Worm (Caenorhabditis elegans): ENCODE measurements around the gene M151.7.

M151.7 gene

ce11 chrII:3640197-3640596, 18.1 kb downstream of the M151.7 start, which contains the start of gene M151.10:
Gene M151.10, minus strand, starts transcription at chrII:3640297.
- TF ChIP-seq snu-23 (GFP tag; optimal IDR thresholded peaks at IDR 0.05) (no peak), snpc-4 (tag; optimal IDR thresholded peaks at IDR 0.05) (no peak), elt-2 (tag; optimal IDR thresholded peaks at IDR 0.05) (no peak), nhr-11 (tag; optimal IDR thresholded peaks at IDR 0.05) (no peak), irx-1 (tag; optimal IDR thresholded peaks at IDR 0.05) (no peak), alr-1 (tag; optimal IDR thresholded peaks at IDR 0.05; ENCODE audit: borderline replicate concordance) (no peak), unc-130 (tag; optimal IDR thresholded peaks at IDR 0.05) (no peak), fkh-8 (tag; optimal IDR thresholded peaks at IDR 0.05) (no peak), nhr-28 (tag; optimal IDR thresholded peaks at IDR 0.05) (no peak), rnt-1 (tag; optimal IDR thresholded peaks at IDR 0.05) (no peak), sox-4 (tag; optimal IDR thresholded peaks at IDR 0.05) (no peak), dsc-1 (tag; optimal IDR thresholded peaks at IDR 0.05) (no peak), egl-27 (tag; optimal IDR thresholded peaks at IDR 0.05) (no peak)

- no peak for TF ChIP-seq unc-62 (GFP tag; optimal IDR thresholded peaks at IDR 0.05)
- no peak for TF ChIP-seq efl-1 (optimal IDR thresholded peaks at IDR 0.05)
- peak in 1 of 2 experiments; percentile 47 for TF ChIP-seq efl-1 (GFP tag; optimal IDR thresholded peaks at IDR 0.05 in 1 of 2)
These were observed 19.1 kb downstream of the M151.7 start, which contains the start of gene M151.1 for ce11 chrII:3641197-3641596. Gene M151.1, plus strand, starts transcription at chrII:3641497.

ce11 chrII:3647111-3647510, 25.0 kb downstream of the M151.7 start, which contains the start of gene fbxb-33:
Gene fbxb-33, plus strand, starts transcription at chrII:3647411.
- TF ChIP-seq grh-1 (GFP tag; IDR thresholded peaks at IDR 0.05): no peak
- no peak for TF ChIP-seq nhr-77 (tag; optimal IDR thresholded peaks at IDR 0.05)
- TF ChIP-seq pag-3 (tag; optimal IDR thresholded peaks at IDR 0.05; ENCODE audit: borderline replicate concordance, insufficient read depth): no peak
- no peak for TF ChIP-seq snu-23 (GFP tag; optimal IDR thresholded peaks at IDR 0.05)
- no peak for TF ChIP-seq sox-4 (tag; optimal IDR thresholded peaks at IDR 0.05)
- no peak for TF ChIP-seq lin-39 (tag; optimal IDR thresholded peaks at IDR 0.05)
- no peak for TF ChIP-seq ceh-88 (GFP tag; IDR thresholded peaks at IDR 0.05)

- no peak for TF ChIP-seq rnt-1 (tag; optimal IDR thresholded peaks at IDR 0.05)
- TF ChIP-seq C34B4.2 (tag; optimal IDR thresholded peaks at IDR 0.05): no peak
- TF ChIP-seq efl-1 (optimal IDR thresholded peaks at IDR 0.05): no peak
- peak in 1 of 2 experiments; percentile 31 for TF ChIP-seq efl-1 (GFP tag; optimal IDR thresholded peaks at IDR 0.05 in 1 of 2)
These were observed 33.3 kb downstream of the M151.7 start, which contains the start of gene F19B10.5 for ce11 chrII:3655378-3655777. Gene F19B10.5, plus strand, starts transcription at chrII:3655678.

- TF ChIP-seq C04F5.9 (tag; optimal IDR thresholded peaks at IDR 0.05) (no peak), ceh-63 (GFP tag; optimal IDR thresholded peaks at IDR 0.05) (no peak), lin-15B (tag; optimal IDR thresholded peaks at IDR 0.05) (no peak), elt-2 (tag; optimal IDR thresholded peaks at IDR 0.05) (no peak), Y116A8C.19 (tag; optimal IDR thresholded peaks at IDR 0.05; ENCODE audit: borderline replicate concordance) (no peak), unc-98 (GFP tag; IDR thresholded peaks at IDR 0.05) (no peak), lin-39 (tag; optimal IDR thresholded peaks at IDR 0.05) (no peak), zip-4 (GFP tag; optimal IDR thresholded peaks at IDR 0.05) (no peak), lin-13 (GFP tag; optimal IDR thresholded peaks at IDR 0.05) (no peak), nhr-77 (tag; optimal IDR thresholded peaks at IDR 0.05) (no peak), nhr-28 (tag; optimal IDR thresholded peaks at IDR 0.05) (no peak), aha-1 (tag; optimal IDR thresholded peaks at IDR 0.05) (no peak), efl-3 (GFP tag; optimal IDR thresholded peaks at IDR 0.05) (no peak), aly-2 (tag; optimal IDR thresholded peaks at IDR 0.05) (no peak), skn-1 (tag; optimal IDR thresholded peaks at IDR 0.05) (no peak), dsc-1 (tag; optimal IDR thresholded peaks at IDR 0.05) (no peak)
These were observed 37.7 kb downstream of the M151.7 start, which contains the start of gene F19B10.4 for ce11 chrII:3659776-3660175. Gene F19B10.4, plus strand, starts transcription at chrII:3660076.
